Worm (Caenorhabditis elegans): Measurements from ENCODE around the gene Y39G8B.1.

DNA sequence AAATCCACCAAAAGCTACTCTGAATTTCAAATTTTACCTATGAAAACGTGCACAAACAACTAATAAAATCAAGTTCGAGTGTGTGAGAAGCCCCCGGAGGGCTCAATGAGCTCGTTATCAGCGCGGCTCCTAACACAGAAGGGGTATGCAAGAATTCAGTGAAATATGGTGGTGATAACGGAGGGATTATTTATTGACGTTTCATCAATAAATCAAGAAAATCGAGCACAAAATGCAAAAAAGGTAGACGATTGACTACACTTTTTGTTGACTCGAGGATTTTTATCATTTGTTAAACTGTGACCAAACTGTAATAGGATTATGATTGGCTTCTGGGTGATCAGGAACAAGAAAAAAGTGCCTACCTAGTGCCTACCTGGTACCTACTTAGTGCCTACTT, 16.2 kb downstream of the Y39G8B.1 start, which contains the start of gene zip-3:
- TF ChIP-seq pha-4 (tag; optimal IDR thresholded peaks at IDR 0.05): no peak
- TF ChIP-seq madf-10 (tag; optimal IDR thresholded peaks at IDR 0.05): no peak
- TF ChIP-seq nfyb-1 (GFP tag; IDR thresholded peaks at IDR 0.05): no peak
- TF ChIP-seq C17E4.6 (GFP tag; IDR thresholded peaks at IDR 0.05): no peak
- no peak for TF ChIP-seq F33H1.4 (GFP tag; IDR thresholded peaks at IDR 0.05)
- no peak for TF ChIP-seq sdz-38 (tag; optimal IDR thresholded peaks at IDR 0.05)
- no peak for TF ChIP-seq ama-1 (optimal IDR thresholded peaks at IDR 0.05)
- no peak for TF ChIP-seq ama-1 (GFP tag; optimal IDR thresholded peaks at IDR 0.05)
- peak; percentile 64 for TF ChIP-seq nhr-80 (tag; optimal IDR thresholded peaks at IDR 0.05)
- TF ChIP-seq F49E8.2 (tag; optimal IDR thresholded peaks at IDR 0.05; ENCODE audit: insufficient read depth): no peak
- TF ChIP-seq tlf-1 (GFP tag; optimal IDR thresholded peaks at IDR 0.05): no peak
- TF ChIP-seq madf-6 (GFP tag; IDR thresholded peaks at IDR 0.05): no peak
- TF ChIP-seq unc-62 (GFP tag; optimal IDR thresholded peaks at IDR 0.05): no peak
- TF ChIP-seq snpc-4 (GFP tag; optimal IDR thresholded peaks at IDR 0.05): no peak
- no peak for TF ChIP-seq snpc-4 (tag; optimal IDR thresholded peaks at IDR 0.05)
